Worm (Caenorhabditis elegans) whole organism, young adult: ENCODE data around the gene F14H3.3.

Source experiments
- B0035.1 ChIP-seq: sonication (generic microtip); optimal IDR thresholded peaks from 2 replicates; lab custom pipeline; 2016; ENCODE audit warnings: missing genetic modification characterization, mild to moderate bottlenecking, missing compliant biosample characterization, missing genotype, missing genetic modification reagents
- C06A6.2 ChIP-seq: fragments of 200-800 bp; sonication (Bioruptor generic); conservative IDR thresholded peaks from 2 replicates; pipeline ENCODE4 v1.3.6; 2022; ENCODE audit warnings: missing genetic modification characterization, missing compliant biosample characterization
- D2030.7 ChIP-seq: fragments of 200-800 bp; sonication (Bioruptor generic); IDR thresholded peaks from 2 replicates; pipeline ENCODE4 v1.3.6; 2022; ENCODE audit warnings: missing genetic modification reagents, missing genetic modification characterization, missing compliant biosample characterization
- F23B12.7 ChIP-seq: sonication (generic microtip); optimal IDR thresholded peaks from 2 replicates; lab custom pipeline; 2017; ENCODE audit warnings: missing genetic modification characterization, mild to moderate bottlenecking, missing compliant biosample characterization, antibody characterized with exemption, moderate library complexity; ENCODE audit not compliant: insufficient read depth
- F33H1.4 ChIP-seq: fragments of 200-800 bp; sonication (Bioruptor generic); IDR thresholded peaks from 2 replicates; pipeline ENCODE4 v1.3.6; 2022; ENCODE audit warnings: missing genetic modification reagents, missing genetic modification characterization, missing compliant biosample characterization
- Y53F4B.3 ChIP-seq: fragments of 200-800 bp; sonication (Bioruptor generic); IDR thresholded peaks from 2 replicates; pipeline ENCODE4 v1.3.6; 2022; ENCODE audit warnings: missing genetic modification reagents, missing genetic modification characterization, missing compliant biosample characterization
- Y56A3A.18 ChIP-seq: fragments of 200-800 bp; sonication (Bioruptor generic); IDR thresholded peaks from 2 replicates; pipeline ENCODE4 v1.3.6; 2022; ENCODE audit warnings: missing genetic modification reagents, missing genetic modification characterization, missing compliant biosample characterization
- akir-1 ChIP-seq: fragments of 200-800 bp; sonication (Bioruptor generic); optimal IDR thresholded peaks from 2 replicates; lab custom pipeline; 2018; ENCODE audit warnings: mild to moderate bottlenecking, missing genetic modification characterization, moderate library complexity, missing compliant biosample characterization
- attf-3 ChIP-seq: fragments of 200-800 bp; sonication (Bioruptor generic); conservative IDR thresholded peaks from 2 replicates; pipeline ENCODE4 v1.3.6; 2022; ENCODE audit warnings: missing genetic modification reagents, missing genetic modification characterization, missing compliant biosample characterization
- attf-6 ChIP-seq: fragments of 200-800 bp; sonication (Bioruptor generic); IDR thresholded peaks from 2 replicates; pipeline ENCODE4 v1.3.6; 2022; ENCODE audit warnings: missing genetic modification reagents, missing genetic modification characterization, missing compliant biosample characterization
- bed-2 ChIP-seq: fragments of 200-800 bp; sonication (Bioruptor generic); IDR thresholded peaks from 2 replicates; pipeline ENCODE4 v1.3.6; 2022; ENCODE audit warnings: missing genetic modification reagents, missing genetic modification characterization, missing compliant biosample characterization
- cebp-2 ChIP-seq: fragments of 200-800 bp; sonication (Bioruptor generic); IDR thresholded peaks from 2 replicates; pipeline ENCODE4 v1.3.6; 2022; ENCODE audit warnings: missing genetic modification characterization, missing compliant biosample characterization
- ceh-100 ChIP-seq: fragments of 200-800 bp; sonication (Bioruptor generic); IDR thresholded peaks from 2 replicates; pipeline ENCODE4 v1.3.6; 2022; ENCODE audit warnings: missing genetic modification reagents, missing genetic modification characterization, missing compliant biosample characterization
- ceh-58 ChIP-seq: fragments of 200-800 bp; sonication (Bioruptor generic); IDR thresholded peaks from 2 replicates; pipeline ENCODE4 v1.3.6; 2022; ENCODE audit warnings: missing genetic modification characterization, missing compliant biosample characterization
- ceh-91 ChIP-seq: fragments of 200-800 bp; sonication (Bioruptor generic); IDR thresholded peaks from 2 replicates; pipeline ENCODE4 v1.3.6; 2022; ENCODE audit warnings: missing genetic modification reagents, missing genetic modification characterization, missing compliant biosample characterization
- die-1 ChIP-seq: sonication (generic microtip); optimal IDR thresholded peaks from 2 replicates; lab custom pipeline; 2016; ENCODE audit warnings: missing genotype, mild to moderate bottlenecking, missing genetic modification characterization, missing compliant biosample characterization
- fkh-3 ChIP-seq: sonication (generic microtip); optimal IDR thresholded peaks from 2 replicates; lab custom pipeline; 2016; ENCODE audit warnings: mild to moderate bottlenecking, missing genetic modification characterization, missing compliant biosample characterization
- hlh-12 ChIP-seq: sonication (generic microtip); optimal IDR thresholded peaks from 2 replicates; lab custom pipeline; 2016; ENCODE audit warnings: missing genetic modification characterization, missing compliant biosample characterization
- hmg-1.2 ChIP-seq: fragments of 200-800 bp; sonication (Bioruptor generic); IDR thresholded peaks from 2 replicates; pipeline ENCODE4 v1.3.6; 2022; ENCODE audit warnings: missing genetic modification reagents, missing genetic modification characterization, missing compliant biosample characterization
- hrde-1 ChIP-seq: sonication (generic microtip); optimal IDR thresholded peaks from 2 replicates; lab custom pipeline; 2016; ENCODE audit warnings: missing genetic modification characterization, mild to moderate bottlenecking, missing compliant biosample characterization, moderate library complexity, missing genotype, missing genetic modification reagents, borderline replicate concordance
- let-607 ChIP-seq, 2 experiments: fragments of 200-800 bp in 1 of 2; sonication (Bioruptor generic) in 1 of 2; sonication (generic microtip) in 1 of 2; optimal IDR thresholded peaks; 2 replicates each; lab custom pipeline; 2016 to 2018; ENCODE audit warnings: mild to moderate bottlenecking in 2 of 2, missing compliant biosample characterization in 2 of 2, missing genetic modification characterization in 2 of 2, moderate library complexity in 2 of 2, missing genotype in 1 of 2
- lin-40 ChIP-seq: sonication (generic microtip); optimal IDR thresholded peaks from 2 replicates; lab custom pipeline; 2016; ENCODE audit warnings: missing genetic modification characterization, mild to moderate bottlenecking, missing compliant biosample characterization, missing genotype, missing genetic modification reagents
- lir-1 ChIP-seq: fragments of 200-800 bp; sonication (Bioruptor generic); conservative IDR thresholded peaks from 2 replicates; pipeline ENCODE4 v1.3.6; 2022; ENCODE audit warnings: missing genetic modification reagents, missing genetic modification characterization, missing compliant biosample characterization
- madf-10 ChIP-seq: sonication (generic microtip); optimal IDR thresholded peaks from 2 replicates; lab custom pipeline; 2016; ENCODE audit warnings: mild to moderate bottlenecking, missing genetic modification characterization, missing compliant biosample characterization
- mel-28 ChIP-seq: sonication (generic microtip); optimal IDR thresholded peaks from 2 replicates; lab custom pipeline; 2016; ENCODE audit warnings: borderline replicate concordance, mild to moderate bottlenecking, missing genetic modification characterization, missing compliant biosample characterization
- mes-4 ChIP-seq: sonication (generic microtip); optimal IDR thresholded peaks from 2 replicates; lab custom pipeline; 2016; ENCODE audit warnings: missing genotype, missing genetic modification characterization, missing compliant biosample characterization
- nfyb-1 ChIP-seq: fragments of 200-800 bp; sonication (Bioruptor generic); IDR thresholded peaks from 2 replicates; pipeline ENCODE4 v1.3.6; 2022; ENCODE audit warnings: missing genetic modification reagents, missing genetic modification characterization, missing compliant biosample characterization
- nhr-179 ChIP-seq: sonication (generic microtip); optimal IDR thresholded peaks from 2 replicates; lab custom pipeline; 2016; ENCODE audit warnings: mild to moderate bottlenecking, missing genetic modification characterization, missing compliant biosample characterization
- nhr-27 ChIP-seq: fragments of 200-800 bp; sonication (Bioruptor generic); optimal IDR thresholded peaks from 2 replicates; lab custom pipeline; 2018; ENCODE audit warnings: mild to moderate bottlenecking, missing genetic modification characterization, moderate library complexity, missing compliant biosample characterization
- nhr-90 ChIP-seq: sonication (generic microtip); optimal IDR thresholded peaks from 2 replicates; lab custom pipeline; 2016; ENCODE audit warnings: missing genotype, mild to moderate bottlenecking, missing genetic modification characterization, missing compliant biosample characterization
- rec-8 ChIP-seq, 2 experiments: sonication (generic microtip); optimal IDR thresholded peaks; 2 replicates each; lab custom pipeline; 2016; ENCODE audit warnings: mild to moderate bottlenecking in 2 of 2, missing genetic modification characterization in 2 of 2, missing genetic modification reagents in 2 of 2, missing genotype in 2 of 2, missing biosample characterization in 1 of 2, missing compliant biosample characterization in 1 of 2, moderate library complexity in 1 of 2
- sea-2 ChIP-seq: fragments of 200-800 bp; sonication (Bioruptor generic); IDR thresholded peaks from 2 replicates; pipeline ENCODE4 v1.3.6; 2022; ENCODE audit warnings: missing genetic modification characterization, missing compliant biosample characterization
- snpc-1.1 ChIP-seq: sonication (generic microtip); optimal IDR thresholded peaks from 2 replicates; lab custom pipeline; 2017; ENCODE audit warnings: missing genetic modification characterization, mild to moderate bottlenecking, missing compliant biosample characterization, antibody characterized with exemption, moderate library complexity, missing genotype, missing genetic modification reagents; ENCODE audit not compliant: insufficient read depth
- snpc-3.4 ChIP-seq: sonication (generic microtip); optimal IDR thresholded peaks from 2 replicates; lab custom pipeline; 2017; ENCODE audit warnings: missing genetic modification characterization, mild to moderate bottlenecking, missing compliant biosample characterization, antibody characterized with exemption, moderate library complexity, missing genotype, missing genetic modification reagents
- sptf-2 ChIP-seq: fragments of 200-800 bp; sonication (Bioruptor generic); optimal IDR thresholded peaks from 2 replicates; lab custom pipeline; 2018; ENCODE audit warnings: mild to moderate bottlenecking, missing genetic modification characterization, missing compliant biosample characterization
- tbp1 ChIP-seq: fragments of 200-800 bp; sonication (Bioruptor generic); optimal IDR thresholded peaks from 2 replicates; lab custom pipeline; 2018; ENCODE audit warnings: mild to moderate bottlenecking, missing genetic modification characterization, missing compliant biosample characterization
- xnd-1 ChIP-seq: sonication (generic microtip); optimal IDR thresholded peaks from 2 replicates; lab custom pipeline; 2016; ENCODE audit warnings: missing genotype, missing genetic modification reagents, missing genetic modification characterization, missing compliant biosample characterization
- ztf-18 ChIP-seq: sonication (generic microtip); optimal IDR thresholded peaks from 2 replicates; lab custom pipeline; 2016; ENCODE audit warnings: missing genotype, mild to moderate bottlenecking, missing genetic modification characterization, missing compliant biosample characterization
- ztf-26 ChIP-seq: sonication (generic microtip); optimal IDR thresholded peaks from 2 replicates; lab custom pipeline; 2017; ENCODE audit warnings: missing genetic modification characterization, missing compliant biosample characterization
- ztf-3 ChIP-seq: fragments of 200-800 bp; sonication (Bioruptor generic); optimal IDR thresholded peaks from 2 replicates; lab custom pipeline; 2018; ENCODE audit warnings: mild to moderate bottlenecking, missing genetic modification characterization, missing compliant biosample characterization

Gene F14H3.3

DNA sequence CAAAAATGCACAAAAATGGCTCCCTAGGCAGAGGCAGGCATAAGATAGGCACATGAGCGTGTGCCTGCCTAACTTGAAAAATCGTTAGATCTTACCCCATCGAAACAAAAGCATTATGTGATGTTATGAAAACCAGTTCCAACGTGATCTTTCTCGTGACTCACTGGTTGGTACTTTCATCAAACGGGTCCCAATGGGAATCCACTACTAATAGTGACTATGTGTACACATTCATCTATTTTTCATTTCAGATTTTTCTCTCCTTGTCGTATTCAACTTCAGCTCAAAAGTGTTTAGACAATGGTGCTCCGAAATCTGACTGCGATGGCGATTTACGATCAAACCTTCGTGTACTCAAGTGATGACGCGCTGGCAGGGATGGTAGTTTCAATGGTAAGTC is 35.6 kb downstream of the F14H3.3 start, which contains the start of gene srx-43 (continued):
- TF ChIP-seq let-607 (tag; optimal IDR thresholded peaks at IDR 0.05; lab: Kevin White, UChicago) (no peak), C06A6.2 (GFP tag; lab: Robert Waterston, UW) (no peak), hlh-12 (no peak)

DNA sequence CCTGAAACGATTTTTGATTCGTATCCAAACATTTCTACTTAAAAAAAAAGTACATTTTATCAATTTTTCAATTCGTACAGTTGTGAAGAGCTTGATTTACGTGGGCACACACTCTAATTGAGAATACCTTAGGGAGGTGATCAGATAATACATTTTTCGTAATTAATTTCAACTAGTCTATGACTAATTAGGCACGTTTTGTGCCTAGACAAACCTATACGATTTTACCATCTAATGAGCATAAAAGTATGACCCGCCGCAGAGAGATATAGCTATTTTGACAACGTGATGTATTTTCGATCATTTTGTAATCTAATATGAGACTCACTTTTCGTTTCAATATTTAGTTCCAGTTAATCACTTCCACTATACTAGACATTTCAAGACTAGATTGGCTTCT is 36.3 kb downstream of the F14H3.3 start:
- TF ChIP-seq akir-1 (no peak), ztf-26 (tag; lab: Kevin White, UChicago) (no peak)

- TF ChIP-seq snpc-1.1, result no peak
- TF ChIP-seq nhr-179 (tag; lab: Kevin White, UChicago), result no peak
- no peak for TF ChIP-seq ceh-58 (GFP tag; lab: Robert Waterston, UW)
- TF ChIP-seq hlh-12, result no peak
- TF ChIP-seq xnd-1 (tag; lab: Kevin White, UChicago), result no peak
- TF ChIP-seq Y53F4B.3, result no peak
Measured at ce11 chrV:16015652-16016051, 37.6 kb downstream of the F14H3.3 start, which contains the start of gene str-232. Gene str-232, minus strand, starts transcription at chrV:16015752.

- TF ChIP-seq hmg-1.2, result no peak
- TF ChIP-seq sptf-2, result no peak
- TF ChIP-seq fkh-3 (tag; lab: Kevin White, UChicago), result no peak
- TF ChIP-seq nhr-27 (tag; lab: Kevin White, UChicago), result no peak
- TF ChIP-seq hrde-1, result no peak
- no peak for TF ChIP-seq cebp-2 (GFP tag; lab: Robert Waterston, UW)
- TF ChIP-seq tbp1 (GFP tag; lab: Kevin White, UChicago), result no peak
- TF ChIP-seq attf-6 (GFP tag; lab: Robert Waterston, UW), result no peak
- TF ChIP-seq lir-1, result no peak
- TF ChIP-seq Y56A3A.18 (GFP tag; lab: Robert Waterston, UW), result no peak
- no peak for TF ChIP-seq snpc-3.4 (tag; lab: Kevin White, UChicago)
- TF ChIP-seq die-1 (tag; lab: Kevin White, UChicago), result no peak
- no peak for TF ChIP-seq ztf-3 (GFP tag; lab: Kevin White, UChicago)
- TF ChIP-seq F23B12.7 (tag; lab: Kevin White, UChicago), result no peak
- TF ChIP-seq mel-28 (tag; lab: Kevin White, UChicago), result no peak
- TF ChIP-seq sea-2 (GFP tag; lab: Robert Waterston, UW), result no peak
- no peak for TF ChIP-seq attf-3 (GFP tag; lab: Robert Waterston, UW)
Measured at ce11 chrV:16009564-16009963, 43.7 kb downstream of the F14H3.3 start, which contains the start of gene str-233. Gene str-233, minus strand, starts transcription at chrV:16009664.

DNA sequence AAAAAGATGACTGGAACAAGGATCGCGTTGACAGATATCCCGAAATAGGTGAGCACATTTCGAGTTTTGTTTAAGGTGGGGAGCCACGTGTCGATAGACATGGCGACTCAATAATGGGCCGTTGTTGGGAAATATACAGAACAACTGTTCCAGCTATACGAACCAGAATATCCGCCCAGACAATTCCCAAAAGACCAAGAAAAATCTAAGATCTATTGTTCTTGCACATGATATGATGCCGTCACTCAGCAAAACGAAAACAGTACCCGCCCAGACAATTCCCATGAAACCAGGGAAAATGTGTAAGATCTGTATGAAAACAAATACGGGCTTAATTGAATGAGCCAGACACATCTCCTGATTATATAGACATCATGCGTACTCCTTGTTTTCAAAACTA is 45.8 kb downstream of the F14H3.3 start, which contains the start of gene str-231:
Gene str-231 (minus strand): TSS at position 101 of the 400 bp plus-strand sequence.
- TF ChIP-seq lin-40 (tag; lab: Kevin White, UChicago), result no peak
- TF ChIP-seq ceh-100 (GFP tag; lab: Robert Waterston, UW), result no peak
- TF ChIP-seq bed-2 (GFP tag; lab: Robert Waterston, UW), result no peak
- no peak for TF ChIP-seq ztf-18
- no peak for TF ChIP-seq B0035.1 (tag; lab: Kevin White, UChicago)
- TF ChIP-seq ceh-91 (GFP tag; lab: Robert Waterston, UW), result no peak
- no peak for TF ChIP-seq F33H1.4 (GFP tag; lab: Robert Waterston, UW)
- TF ChIP-seq mes-4 (tag; lab: Kevin White, UChicago), result no peak
- no peak for TF ChIP-seq die-1 (tag; lab: Kevin White, UChicago)
- no peak for TF ChIP-seq nhr-90 (tag; lab: Kevin White, UChicago)
- no peak for TF ChIP-seq rec-8 (tag; optimal IDR thresholded peaks at IDR 0.05; lab: Kevin White, UChicago)
- no peak for TF ChIP-seq D2030.7
- TF ChIP-seq madf-10 (tag; lab: Kevin White, UChicago), result no peak
- no peak for TF ChIP-seq nfyb-1 (GFP tag; lab: Robert Waterston, UW)
